Worm (Caenorhabditis elegans) whole organism, L4 larva: Measurements from ENCODE around the gene lron-1.

Source experiments
- D1046.2 ChIP-seq: fragments of 200-800 bp; sonication (Bioruptor generic); IDR thresholded peaks from 2 replicates; pipeline ENCODE4 v1.3.6; 2022; ENCODE audit warnings: missing genetic modification characterization, missing compliant biosample characterization
- F10B5.3 ChIP-seq: sonication (generic microtip); optimal IDR thresholded peaks from 2 replicates; lab custom pipeline; 2016; ENCODE audit warnings: mild to moderate bottlenecking, missing genetic modification characterization, missing compliant biosample characterization
- F37D6.2 ChIP-seq: sonication (generic microtip); optimal IDR thresholded peaks from 2 replicates; lab custom pipeline; 2016; ENCODE audit warnings: mild to moderate bottlenecking, missing genetic modification characterization, missing compliant biosample characterization
- F44E2.7 ChIP-seq: fragments of 200-800 bp; sonication (Bioruptor generic); IDR thresholded peaks from 2 replicates; pipeline ENCODE4 v2.1.2; 2022; ENCODE audit warnings: missing genetic modification characterization, missing compliant biosample characterization
- F49E8.2 ChIP-seq: sonication (generic microtip); optimal IDR thresholded peaks from 2 replicates; lab custom pipeline; 2016; ENCODE audit warnings: missing compliant biosample characterization, mild to moderate bottlenecking, missing genetic modification characterization, borderline replicate concordance
- T20F7.1 ChIP-seq: fragments of 200-800 bp; sonication (Bioruptor generic); optimal IDR thresholded peaks from 2 replicates; lab custom pipeline; 2018; ENCODE audit warnings: mild to moderate bottlenecking, missing genetic modification characterization, missing compliant biosample characterization
- T26A8.4 ChIP-seq: fragments of 200-800 bp; sonication (Bioruptor generic); IDR thresholded peaks from 2 replicates; pipeline ENCODE4 v1.3.6; 2022; ENCODE audit warnings: missing genetic modification characterization, missing compliant biosample characterization
- Y48G9A.11 ChIP-seq: fragments of 200-800 bp; sonication (Bioruptor generic); IDR thresholded peaks from 2 replicates; pipeline ENCODE4 v1.3.6; 2022; ENCODE audit warnings: missing genetic modification reagents, missing genetic modification characterization, missing compliant biosample characterization
- ZK337.2 ChIP-seq: fragments of 200-800 bp; sonication (Bioruptor generic); IDR thresholded peaks from 2 replicates; pipeline ENCODE4 v1.3.6; 2022; ENCODE audit warnings: missing genetic modification reagents, missing genetic modification characterization, missing compliant biosample characterization
- ZK546.5 ChIP-seq, 2 experiments: sonication (generic microtip); optimal IDR thresholded peaks; 2 replicates each; lab custom pipeline; 2017; ENCODE audit warnings: missing biosample characterization in 2 of 2, missing genetic modification characterization in 2 of 2
- aha-1 ChIP-seq: fragments of 150-350 bp; peaks from one replicate; lab custom pipeline; 2014; ENCODE audit warnings: missing biosample characterization, missing genetic modification characterization
- ama-1 ChIP-seq: fragments of 150-350 bp; optimal IDR thresholded peaks from 2 replicates; lab custom pipeline; 2014; ENCODE audit warnings: inconsistent platforms, mixed read lengths
- arid-1 ChIP-seq: fragments of 200-800 bp; sonication (Bioruptor generic); conservative IDR thresholded peaks from 2 replicates; pipeline ENCODE4 v1.3.6; 2022; ENCODE audit warnings: missing genetic modification reagents, missing genetic modification characterization, missing compliant biosample characterization
- ceh-82 ChIP-seq: sonication (generic microtip); optimal IDR thresholded peaks from 2 replicates; lab custom pipeline; 2017; ENCODE audit warnings: missing biosample characterization, missing genetic modification characterization
- cey-2 ChIP-seq: sonication (generic microtip); optimal IDR thresholded peaks from 3 replicates; lab custom pipeline; 2017; ENCODE audit warnings: missing genetic modification characterization, mild to moderate bottlenecking, missing compliant biosample characterization, antibody characterized with exemption, borderline replicate concordance; ENCODE audit not compliant: insufficient read depth
- ctbp-1 ChIP-seq: fragments of 200-800 bp; sonication (Bioruptor generic); IDR thresholded peaks from 2 replicates; pipeline ENCODE4 v1.3.6; 2022; ENCODE audit warnings: missing genetic modification reagents, missing genetic modification characterization, missing compliant biosample characterization
- daf-16 ChIP-seq, 3 experiments: sonication (generic microtip); optimal IDR thresholded peaks; 2 replicates each; lab custom pipeline; 2016 to 2017; ENCODE audit warnings: missing genetic modification characterization in 3 of 3, missing genetic modification reagents in 3 of 3, mild to moderate bottlenecking in 2 of 3, missing compliant biosample characterization in 2 of 3, missing biosample characterization in 1 of 3, moderate library complexity in 1 of 3
- daf-8 ChIP-seq: fragments of 200-800 bp; sonication (Bioruptor generic); IDR thresholded peaks from 2 replicates; pipeline ENCODE4 v1.3.6; 2022; ENCODE audit warnings: missing genetic modification characterization, missing compliant biosample characterization
- dmd-6 ChIP-seq: fragments of 200-800 bp; sonication (Bioruptor generic); IDR thresholded peaks from 2 replicates; pipeline ENCODE4 v1.3.6; 2022; ENCODE audit warnings: missing genetic modification reagents, missing genetic modification characterization, missing compliant biosample characterization
- dmd-8 ChIP-seq: fragments of 200-800 bp; sonication (Bioruptor generic); IDR thresholded peaks from 2 replicates; pipeline ENCODE4 v1.3.6; 2022; ENCODE audit warnings: missing genetic modification characterization, missing compliant biosample characterization
- dpl-1 ChIP-seq: fragments of 150-350 bp; optimal IDR thresholded peaks from 2 replicates; lab custom pipeline; 2014; ENCODE audit warnings: missing biosample characterization, missing genetic modification reagents, missing genetic modification characterization
- egl-27 ChIP-seq: sonication (generic microtip); optimal IDR thresholded peaks from 3 replicates; lab custom pipeline; 2017; ENCODE audit warnings: missing biosample characterization, missing genetic modification reagents, missing genetic modification characterization
- fos-1 ChIP-seq: fragments of 150-350 bp; optimal IDR thresholded peaks from 2 replicates; lab custom pipeline; 2014; ENCODE audit warnings: missing biosample characterization, missing genetic modification characterization
- gei-8 ChIP-seq: fragments of 200-800 bp; sonication (Bioruptor generic); optimal IDR thresholded peaks from 2 replicates; lab custom pipeline; 2018; ENCODE audit warnings: mild to moderate bottlenecking, missing genetic modification characterization, missing compliant biosample characterization
- hif-1 ChIP-seq, 2 experiments: sonication (generic microtip); optimal IDR thresholded peaks; 2 replicates each; lab custom pipeline; 2016 to 2017; ENCODE audit warnings: missing compliant biosample characterization in 2 of 2, missing genetic modification characterization in 2 of 2, missing genetic modification reagents in 2 of 2, missing genotype in 2 of 2, mild to moderate bottlenecking in 1 of 2
- hlh-11 ChIP-seq: fragments of 200-800 bp; sonication (Bioruptor generic); optimal IDR thresholded peaks from 2 replicates; lab custom pipeline; 2018; ENCODE audit warnings: mild to moderate bottlenecking, missing genetic modification characterization, missing compliant biosample characterization
- hlh-30 ChIP-seq: sonication (generic microtip); optimal IDR thresholded peaks from 2 replicates; lab custom pipeline; 2017; ENCODE audit warnings: antibody characterized with exemption, mild to moderate bottlenecking, missing genetic modification characterization, missing compliant biosample characterization; ENCODE audit not compliant: insufficient read depth
- hmg-1.1 ChIP-seq: fragments of 200-800 bp; sonication (Bioruptor generic); IDR thresholded peaks from 2 replicates; pipeline ENCODE4 v1.3.6; 2022; ENCODE audit warnings: missing genetic modification reagents, missing genetic modification characterization, missing compliant biosample characterization
- jun-1 ChIP-seq: fragments of 150-350 bp; optimal IDR thresholded peaks from 2 replicates; lab custom pipeline; 2014; ENCODE audit warnings: missing biosample characterization, missing genetic modification reagents, missing genetic modification characterization
- lim-7 ChIP-seq: fragments of 200-800 bp; sonication (Bioruptor generic); IDR thresholded peaks from 2 replicates; pipeline ENCODE4 v1.3.6; 2022; ENCODE audit warnings: missing genetic modification characterization, missing compliant biosample characterization
- lin-13 ChIP-seq: fragments of 150-350 bp; optimal IDR thresholded peaks from 2 replicates; lab custom pipeline; 2014; ENCODE audit warnings: missing biosample characterization, missing genetic modification reagents, missing genetic modification characterization
- lin-29 ChIP-seq: fragments of 200-800 bp; sonication (Bioruptor generic); IDR thresholded peaks from 2 replicates; pipeline ENCODE4 v1.3.6; 2022; ENCODE audit warnings: missing genetic modification reagents, missing genetic modification characterization, missing compliant biosample characterization
- madf-5 ChIP-seq, 2 experiments: fragments of 200-800 bp; sonication (Bioruptor generic); IDR thresholded peaks; 2 replicates each; pipeline ENCODE4 v1.3.6; 2022; ENCODE audit warnings: missing compliant biosample characterization in 2 of 2, missing genetic modification characterization in 2 of 2
- madf-9 ChIP-seq: fragments of 200-800 bp; sonication (Bioruptor generic); conservative IDR thresholded peaks from 2 replicates; pipeline ENCODE4 v1.3.6; 2022; ENCODE audit warnings: missing genetic modification reagents, missing genetic modification characterization, missing compliant biosample characterization
- mep-1 ChIP-seq: fragments of 150-350 bp; sonication (generic microtip); optimal IDR thresholded peaks from 3 replicates; lab custom pipeline; 2014; ENCODE audit warnings: missing biosample characterization, missing genetic modification characterization
- mes-2 ChIP-seq: sonication (generic microtip); optimal IDR thresholded peaks from 2 replicates; lab custom pipeline; 2016; ENCODE audit warnings: missing genotype, mild to moderate bottlenecking, missing genetic modification characterization, missing compliant biosample characterization; ENCODE audit not compliant: poor library complexity, severe bottlenecking
- mxl-3 ChIP-seq: fragments of 200-800 bp; sonication (Bioruptor generic); optimal IDR thresholded peaks from 2 replicates; lab custom pipeline; 2018; ENCODE audit warnings: mild to moderate bottlenecking, missing genetic modification characterization, missing compliant biosample characterization
- nhr-102 ChIP-seq: sonication (generic microtip); optimal IDR thresholded peaks from 2 replicates; lab custom pipeline; 2016; ENCODE audit warnings: mild to moderate bottlenecking, missing genetic modification characterization, moderate library complexity, missing compliant biosample characterization
- nhr-237 ChIP-seq: sonication (generic microtip); optimal IDR thresholded peaks from 2 replicates; lab custom pipeline; 2017; ENCODE audit warnings: missing biosample characterization, missing genetic modification characterization
- nhr-41 ChIP-seq: fragments of 200-800 bp; sonication (Bioruptor generic); IDR thresholded peaks from 2 replicates; pipeline ENCODE4 v1.3.6; 2022; ENCODE audit warnings: missing genetic modification reagents, missing genetic modification characterization, missing compliant biosample characterization
- nhr-76 ChIP-seq: fragments of 150-350 bp; optimal IDR thresholded peaks from 2 replicates; lab custom pipeline; 2014; ENCODE audit warnings: missing biosample characterization, missing genetic modification characterization
- pha-4 ChIP-seq, 2 experiments: fragments of 150-350 bp in 1 of 2; fragments of 200-800 bp in 1 of 2; sonication (Bioruptor generic) in 1 of 2; IDR thresholded peaks in 1 of 2; optimal IDR thresholded peaks in 1 of 2; 2 replicates each; pipeline versions ENCODE4 v1.3.6 to Lab custom; 2014 to 2022; ENCODE audit warnings: missing genetic modification characterization in 2 of 2, missing genetic modification reagents in 2 of 2, missing biosample characterization in 1 of 2, missing compliant biosample characterization in 1 of 2
- rbr-2 ChIP-seq: sonication (generic microtip); optimal IDR thresholded peaks from 2 replicates; lab custom pipeline; 2016; ENCODE audit warnings: missing genotype, missing genetic modification characterization, missing compliant biosample characterization
- snpc-4 ChIP-seq: fragments of 150-350 bp; optimal IDR thresholded peaks from 2 replicates; lab custom pipeline; 2014; ENCODE audit warnings: missing biosample characterization, missing genetic modification characterization
- spr-3 ChIP-seq: fragments of 200-800 bp; sonication (Bioruptor generic); optimal IDR thresholded peaks from 2 replicates; lab custom pipeline; 2018; ENCODE audit warnings: mild to moderate bottlenecking, missing genetic modification characterization, missing compliant biosample characterization
- tra-1 ChIP-seq: fragments of 200-800 bp; sonication (Bioruptor generic); IDR thresholded peaks from 2 replicates; pipeline ENCODE4 v1.3.6; 2022; ENCODE audit warnings: missing genetic modification reagents, missing genetic modification characterization, missing compliant biosample characterization
- unc-62 ChIP-seq, 3 experiments: fragments of 150-350 bp in 1 of 3; sonication (generic microtip); optimal IDR thresholded peaks in 2 of 3; peaks in 1 of 3; 1 replicate in 1 of 3; 2 replicates in 2 of 3; lab custom pipeline; 2014 to 2017; ENCODE audit warnings: missing biosample characterization in 3 of 3, missing genetic modification characterization in 3 of 3, missing genetic modification reagents in 3 of 3, missing genotype in 1 of 3
- zip-2 ChIP-seq: fragments of 150-350 bp; optimal IDR thresholded peaks from 2 replicates; lab custom pipeline; 2014; ENCODE audit warnings: missing biosample characterization, missing genetic modification characterization
- ztf-11 ChIP-seq: fragments of 150-350 bp; optimal IDR thresholded peaks from 2 replicates; lab custom pipeline; 2014; ENCODE audit warnings: missing biosample characterization, missing genetic modification characterization

The lron-1 gene

DNA sequence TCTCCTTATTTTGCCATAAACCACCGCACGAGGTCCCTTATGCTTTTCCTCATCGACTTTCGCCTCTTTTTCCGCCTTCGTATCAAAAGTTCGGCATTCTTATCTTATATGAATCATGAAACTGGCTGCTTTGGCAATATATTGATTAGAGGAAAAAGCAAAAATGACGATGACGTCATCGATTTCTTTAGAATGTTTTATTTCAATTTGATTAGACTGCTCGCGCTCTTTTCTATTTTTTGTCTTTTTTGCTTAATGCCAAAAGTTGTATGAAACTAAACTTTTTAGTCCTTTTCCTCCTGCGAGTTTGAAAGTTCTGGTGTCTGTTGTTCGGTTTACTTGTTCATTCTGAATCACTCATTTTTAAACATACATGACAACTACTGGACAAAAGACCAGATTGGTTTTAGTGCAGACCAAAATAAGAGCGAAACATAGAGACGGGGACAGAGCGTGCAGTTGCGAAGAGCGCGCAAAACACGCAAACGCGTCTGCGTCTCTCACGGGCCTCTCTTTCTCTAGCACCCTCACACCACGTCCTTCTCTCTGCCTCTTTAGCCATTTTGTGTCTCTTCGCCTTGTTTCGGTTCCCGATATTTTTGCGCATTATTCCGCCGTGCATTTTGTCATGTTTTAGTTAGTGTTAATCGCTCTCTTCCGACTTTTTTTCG lies 37.7 kb downstream of the lron-1 start:
- TF ChIP-seq cey-2, result no peak
- TF ChIP-seq ceh-82 (tag; lab: Kevin White, UChicago), result no peak
- peak; percentile 53 for TF ChIP-seq hlh-11 (tag; lab: Kevin White, UChicago)
- no peak for TF ChIP-seq jun-1
- TF ChIP-seq T26A8.4 (GFP tag; lab: Robert Waterston, UW), result no peak
- TF ChIP-seq daf-16 (GFP tag; optimal IDR thresholded peaks at IDR 0.05; lab: Kevin White, UChicago), result no peak
- TF ChIP-seq daf-16 (tag; optimal IDR thresholded peaks at IDR 0.05; lab: Kevin White, UChicago), result peak; percentile 35
- TF ChIP-seq dmd-6 (GFP tag; lab: Robert Waterston, UW), result peak; percentile 61
- no peak for TF ChIP-seq F44E2.7 (GFP tag; lab: Robert Waterston, UW)
- TF ChIP-seq ama-1 (lab: Kevin White, UChicago), result no peak
- TF ChIP-seq gei-8 (GFP tag; lab: Kevin White, UChicago), result no peak
- TF ChIP-seq dpl-1 (GFP tag; lab: Kevin White, UChicago), result no peak
- TF ChIP-seq spr-3 (GFP tag; lab: Kevin White, UChicago), result no peak
- TF ChIP-seq madf-9 (GFP tag; lab: Robert Waterston, UW), result no peak
- TF ChIP-seq lin-13 (GFP tag; lab: Kevin White, UChicago), result no peak
- TF ChIP-seq zip-2 (tag; lab: Kevin White, UChicago), result no peak
- TF ChIP-seq ztf-11, result no peak
- TF ChIP-seq pha-4 (GFP tag; IDR thresholded peaks at IDR 0.05; lab: Robert Waterston, UW), result no peak
- TF ChIP-seq pha-4 (tag; optimal IDR thresholded peaks at IDR 0.05; lab: Kevin White, UChicago), result no peak
- no peak for TF ChIP-seq lin-29
- peak; percentile 11 for TF ChIP-seq rbr-2 (tag; lab: Kevin White, UChicago)
- TF ChIP-seq unc-62 (GFP tag; optimal IDR thresholded peaks at IDR 0.05 in 1 of 2; lab: Kevin White, UChicago), result peak in 1 of 2 experiments; percentile 89
- no peak for TF ChIP-seq unc-62 (tag; optimal IDR thresholded peaks at IDR 0.05; lab: Kevin White, UChicago)
- peak in 1 of 2 experiments; percentile 52 for TF ChIP-seq hif-1 (tag; optimal IDR thresholded peaks at IDR 0.05; lab: Kevin White, UChicago)
- no peak for TF ChIP-seq nhr-41 (GFP tag; lab: Robert Waterston, UW)
- TF ChIP-seq arid-1 (GFP tag; lab: Robert Waterston, UW), result no peak
- TF ChIP-seq F49E8.2 (tag; lab: Kevin White, UChicago), result no peak
- no peak for TF ChIP-seq ZK546.5 (tag; optimal IDR thresholded peaks at IDR 0.05; lab: Kevin White, UChicago)
- no peak for TF ChIP-seq nhr-237 (tag; lab: Kevin White, UChicago)
- no peak for TF ChIP-seq Y48G9A.11
- TF ChIP-seq madf-5 (GFP tag; IDR thresholded peaks at IDR 0.05; lab: Robert Waterston, UW), result 0 out of 4 replicates have a peak, but pooled peaks of 1 of the 2 experiments have one; percentile 35
- TF ChIP-seq F10B5.3 (tag; lab: Kevin White, UChicago), result no peak
- no peak for TF ChIP-seq snpc-4
- no peak for TF ChIP-seq fos-1
- TF ChIP-seq ZK337.2 (GFP tag; lab: Robert Waterston, UW), result no peak
- no peak for TF ChIP-seq D1046.2
- peak; percentile 55 for TF ChIP-seq mep-1 (tag; lab: Kevin White, UChicago)
- TF ChIP-seq ctbp-1, result no peak
- TF ChIP-seq hmg-1.1, result peak; percentile 88
- TF ChIP-seq T20F7.1 (GFP tag; lab: Kevin White, UChicago), result no peak
- peak; percentile 57 for TF ChIP-seq mes-2
- TF ChIP-seq tra-1 (GFP tag; lab: Robert Waterston, UW), result no peak
- TF ChIP-seq F37D6.2 (tag; lab: Kevin White, UChicago), result no peak
- TF ChIP-seq egl-27 (tag; lab: Kevin White, UChicago), result no peak
- TF ChIP-seq daf-8 (GFP tag; lab: Robert Waterston, UW), result no peak
- TF ChIP-seq lim-7 (GFP tag; lab: Robert Waterston, UW), result no peak
- no peak for TF ChIP-seq dmd-8 (GFP tag; lab: Robert Waterston, UW)
- TF ChIP-seq hlh-30 (tag; lab: Kevin White, UChicago), result peak; percentile 67
- TF ChIP-seq aha-1, result no peak
- TF ChIP-seq mxl-3 (GFP tag; lab: Kevin White, UChicago), result peak; percentile 30
- TF ChIP-seq nhr-76 (tag; lab: Kevin White, UChicago), result no peak
- TF ChIP-seq nhr-102, result no peak
